Fruit fly (Drosophila melanogaster): ENCODE data around the gene Paip2.

Gene Paip2

dm6 chr3R:12982167-12982981, 1.8 kb downstream of the Paip2 start (continued):
- TF ChIP-seq otp (GFP tag; IDR thresholded peaks at IDR 0.05) = 0 out of 3 replicates have a peak, but pooled peaks have one; percentile 25
- TF ChIP-seq Oli (tag; optimal IDR thresholded peaks at IDR 0.05) = peak; percentile 83
- no peak for TF ChIP-seq tx (GFP tag; optimal IDR thresholded peaks at IDR 0.05)
- no peak for TF ChIP-seq luna (GFP tag; optimal IDR thresholded peaks at IDR 0.05)
- no peak for TF ChIP-seq jing (GFP tag; optimal IDR thresholded peaks at IDR 0.05)
- TF ChIP-seq GATAe (GFP tag; conservative IDR thresholded peaks at IDR 0.05) = no peak
- TF ChIP-seq CG4282 (GFP tag; optimal IDR thresholded peaks at IDR 0.05) = no peak
- 0 out of 3 replicates have a peak, but pooled peaks have one; percentile 16 for TF ChIP-seq zfh1 (GFP tag; IDR thresholded peaks at IDR 0.05)
- TF ChIP-seq ems (GFP tag; optimal IDR thresholded peaks at IDR 0.05) = no peak
- peak; percentile 76 for TF ChIP-seq lab (GFP tag; optimal IDR thresholded peaks at IDR 0.05)
- TF ChIP-seq Hr51 (GFP tag; optimal IDR thresholded peaks at IDR 0.05) = peak in 1 of 2 experiments; percentile 83
- TF ChIP-seq zen (tag; optimal IDR thresholded peaks at IDR 0.05) = peak; percentile 30
- TF ChIP-seq row (GFP tag; IDR thresholded peaks at IDR 0.05) = peak; percentile 87
- TF ChIP-seq CG5953 (GFP tag; IDR thresholded peaks at IDR 0.05) = no peak
- no peak for TF ChIP-seq CG10431 (GFP tag; optimal IDR thresholded peaks at IDR 0.05)
- TF ChIP-seq CG9727 (GFP tag; optimal IDR thresholded peaks at IDR 0.05) = peak; percentile 76
- peak; percentile 43; the same call in 1 of the 2 replicates for TF ChIP-seq rib (GFP tag; IDR thresholded peaks at IDR 0.05)
- TF ChIP-seq fd96Cb (tag; optimal IDR thresholded peaks at IDR 0.05) = peak; percentile 60
- TF ChIP-seq CG10147 (GFP tag; optimal IDR thresholded peaks at IDR 0.05) = peak; percentile 57
- no peak for TF ChIP-seq CG9609 (GFP tag; optimal IDR thresholded peaks at IDR 0.05)
- peak; percentile 73 for TF ChIP-seq slbo (GFP tag; IDR thresholded peaks at IDR 0.05)
- no peak for TF ChIP-seq hb (GFP tag; IDR thresholded peaks at IDR 0.05; ENCODE audit: partially characterized antibody)
- TF ChIP-seq ab (GFP tag; optimal IDR thresholded peaks at IDR 0.05) = peak; percentile 29
- TF ChIP-seq CG13775 (GFP tag; optimal IDR thresholded peaks at IDR 0.05) = peak; percentile 77
- TF ChIP-seq CG2129 (GFP tag; IDR thresholded peaks at IDR 0.05; ENCODE audit: partially characterized antibody) = no peak
- peak; percentile 42 for TF ChIP-seq BtbVII (GFP tag; optimal IDR thresholded peaks at IDR 0.05)
- TF ChIP-seq Taf1 (GFP tag; IDR thresholded peaks at IDR 0.05) = no peak
- peak; percentile 74 for TF ChIP-seq tio (GFP tag; optimal IDR thresholded peaks at IDR 0.05)
- peak; percentile 67 for TF ChIP-seq CG6854 (GFP tag; optimal IDR thresholded peaks at IDR 0.05)
- TF ChIP-seq Poxn (GFP tag; IDR thresholded peaks at IDR 0.05) = 0 out of 2 replicates have a peak, but pooled peaks have one; percentile 6
- peak; percentile 65; the same call in 1 of the 2 replicates for TF ChIP-seq lmd (GFP tag; IDR thresholded peaks at IDR 0.05)
- no peak for TF ChIP-seq br (optimal IDR thresholded peaks at IDR 0.05)
- no peak for TF ChIP-seq CG3065 (GFP tag; optimal IDR thresholded peaks at IDR 0.05)
- TF ChIP-seq chif (GFP tag; optimal IDR thresholded peaks at IDR 0.05) = no peak
- TF ChIP-seq Usf (GFP tag; optimal IDR thresholded peaks at IDR 0.05) = peak; percentile 60
- peak; percentile 38 for TF ChIP-seq CG14710 (tag; optimal IDR thresholded peaks at IDR 0.05)
- TF ChIP-seq ftz-f1 (GFP tag; optimal IDR thresholded peaks at IDR 0.05) = no peak
- TF ChIP-seq lov (optimal IDR thresholded peaks at IDR 0.05) = no peak
- TF ChIP-seq lov (GFP tag; IDR thresholded peaks at IDR 0.05) = no peak
- TF ChIP-seq CrebB (tag; optimal IDR thresholded peaks at IDR 0.05) = peak; percentile 39
- TF ChIP-seq toy (GFP tag; IDR thresholded peaks at IDR 0.05) = no peak
- no peak for TF ChIP-seq Doc2 (GFP tag; IDR thresholded peaks at IDR 0.05)
- peak; percentile 95 for TF ChIP-seq cg (GFP tag; optimal IDR thresholded peaks at IDR 0.05)
- peak; percentile 50 for TF ChIP-seq CG6254 (GFP tag; optimal IDR thresholded peaks at IDR 0.05)
- no peak for TF ChIP-seq trh (GFP tag; optimal IDR thresholded peaks at IDR 0.05)
- TF ChIP-seq CG32532 (GFP tag; IDR thresholded peaks at IDR 0.05) = peak; percentile 79
- no peak for TF ChIP-seq CG17912 (GFP tag; optimal IDR thresholded peaks at IDR 0.05)
- TF ChIP-seq CG32772 (GFP tag; IDR thresholded peaks at IDR 0.05) = peak; percentile 66
- TF ChIP-seq HHEX (GFP tag; optimal IDR thresholded peaks at IDR 0.05) = peak; percentile 71
- TF ChIP-seq Dp (GFP tag; optimal IDR thresholded peaks at IDR 0.05) = no peak
